Fruit fly (Drosophila melanogaster): ENCODE data around the gene drl.

DNA sequence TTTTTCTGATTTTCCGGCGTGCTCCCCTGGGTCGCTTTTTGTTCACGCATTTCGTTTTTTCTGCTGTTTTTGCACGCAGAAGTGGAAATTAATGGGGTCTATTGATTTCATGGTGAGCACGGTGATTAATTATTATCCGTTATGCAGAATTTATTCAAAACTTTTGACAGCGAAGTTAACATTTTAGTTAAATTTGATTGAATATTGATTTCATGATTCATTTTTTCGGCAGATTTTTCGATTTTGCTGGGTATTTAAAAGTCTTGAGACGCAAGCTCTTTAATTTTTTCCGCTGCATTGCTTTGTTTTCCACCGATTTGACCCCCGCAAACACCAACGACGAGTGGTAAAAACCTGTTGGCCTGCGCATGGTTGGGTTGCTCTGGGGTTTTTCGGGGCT lies 62.3 kb downstream of the drl start:
- TF ChIP-seq CTCF (optimal IDR thresholded peaks at IDR 0.05) (no peak), CG8478 (optimal IDR thresholded peaks at IDR 0.05) (no peak)

Measured in S2 (cell line).